Fruit fly (Drosophila melanogaster) whole organism: Measurements from ENCODE around the gene Mct1.
A peak's percentile ranks its signal among the peaks of the same experiment; 100 is the strongest.

ENCODE experiments used
- CG8478 ChIP-seq: fragments of >200 bp; optimal IDR thresholded peaks from 2 replicates; lab custom pipeline; 2018; ENCODE audit warnings: inconsistent platforms
- Dll ChIP-seq: fragments of >200 bp; optimal IDR thresholded peaks from 2 replicates; lab custom pipeline; 2017
- EcR ChIP-seq, 2 experiments: fragments of >200 bp; optimal IDR thresholded peaks; 2 replicates each; lab custom pipeline; 2017; ENCODE audit warnings: missing biosample characterization in 2 of 2, missing genetic modification characterization in 2 of 2, missing genetic modification reagents in 2 of 2
- pan ChIP-seq: fragments of >200 bp; optimal IDR thresholded peaks from 2 replicates; lab custom pipeline; 2017
- psq ChIP-seq: fragments of >200 bp; optimal IDR thresholded peaks from 2 replicates; lab custom pipeline; 2017
- usp ChIP-seq: fragments of >200 bp; optimal IDR thresholded peaks from 2 replicates; lab custom pipeline; 2017; ENCODE audit warnings: missing biosample characterization, missing genetic modification characterization, mixed read lengths

Gene Mct1

dm6 chrX:2194208-2195094, 5.5 kb downstream of the Mct1 start:
- TF ChIP-seq usp (GFP tag; lab: Kevin White, UChicago) = no peak
- peak; percentile 87 for TF ChIP-seq Dll (lab: Kevin White, UChicago)

- no peak for TF ChIP-seq CG8478
- no peak for TF ChIP-seq EcR (GFP tag; optimal IDR thresholded peaks at IDR 0.05; lab: Kevin White, UChicago)
- no peak for TF ChIP-seq Dll (lab: Kevin White, UChicago)
- TF ChIP-seq pan = no peak
- no peak for TF ChIP-seq usp (GFP tag; lab: Kevin White, UChicago)
Observed at dm6 chrX:2196086-2196732, 7.2 kb downstream of the Mct1 start.

- TF ChIP-seq EcR (GFP tag; optimal IDR thresholded peaks at IDR 0.05; lab: Kevin White, UChicago) (no peak), Dll (lab: Kevin White, UChicago) (no peak), CG8478 (no peak), usp (GFP tag; lab: Kevin White, UChicago) (no peak), pan (no peak), psq (lab: Kevin White, UChicago) (no peak)
Observed at dm6 chrX:2197414-2198271, 8.7 kb downstream of the Mct1 start.

dm6 chrX:2198272-2198571, 9.2 kb downstream of the Mct1 start:
- TF ChIP-seq Dll (lab: Kevin White, UChicago) = no peak
- no peak for TF ChIP-seq psq (lab: Kevin White, UChicago)
- TF ChIP-seq CG8478 = no peak
- no peak for TF ChIP-seq usp (GFP tag; lab: Kevin White, UChicago)
- no peak for TF ChIP-seq EcR (GFP tag; optimal IDR thresholded peaks at IDR 0.05; lab: Kevin White, UChicago)
- TF ChIP-seq pan = no peak

dm6 chrX:2199303-2199702, 10.3 kb downstream of the Mct1 start:
- TF ChIP-seq pan (no peak), CG8478 (no peak), psq (lab: Kevin White, UChicago) (no peak), usp (GFP tag; lab: Kevin White, UChicago) (no peak), EcR (GFP tag; optimal IDR thresholded peaks at IDR 0.05; lab: Kevin White, UChicago) (no peak), Dll (lab: Kevin White, UChicago) (no peak)

- TF ChIP-seq CG8478 (no peak), Dll (lab: Kevin White, UChicago) (no peak), usp (GFP tag; lab: Kevin White, UChicago) (no peak), EcR (GFP tag; optimal IDR thresholded peaks at IDR 0.05; lab: Kevin White, UChicago) (no peak), pan (no peak), psq (lab: Kevin White, UChicago) (no peak)
Observed at dm6 chrX:2203766-2204165, 14.8 kb downstream of the Mct1 start, which contains the start of gene FarO. Gene FarO, minus strand, starts transcription at chrX:2203866.

dm6 chrX:2208641-2209241, 19.8 kb downstream of the Mct1 start:
- TF ChIP-seq CG8478 = no peak
- TF ChIP-seq psq (lab: Kevin White, UChicago) = no peak
- TF ChIP-seq pan = no peak
- TF ChIP-seq EcR (GFP tag; optimal IDR thresholded peaks at IDR 0.05; lab: Kevin White, UChicago) = no peak
- no peak for TF ChIP-seq usp (GFP tag; lab: Kevin White, UChicago)
- TF ChIP-seq Dll (lab: Kevin White, UChicago) = no peak

- no peak for TF ChIP-seq EcR (GFP tag; optimal IDR thresholded peaks at IDR 0.05; lab: Kevin White, UChicago)
- TF ChIP-seq usp (GFP tag; lab: Kevin White, UChicago) = no peak
- no peak for TF ChIP-seq psq (lab: Kevin White, UChicago)
- TF ChIP-seq CG8478 = no peak
- TF ChIP-seq pan = no peak
- no peak for TF ChIP-seq Dll (lab: Kevin White, UChicago)
Observed at dm6 chrX:2212327-2212820, 23.4 kb downstream of the Mct1 start.

dm6 chrX:2213759-2214406, 24.9 kb downstream of the Mct1 start, which contains the start of gene SmydA-8:
Gene SmydA-8, minus strand, starts transcription at chrX:2213809.
- TF ChIP-seq EcR (GFP tag; optimal IDR thresholded peaks at IDR 0.05; lab: Kevin White, UChicago) = no peak
- no peak for TF ChIP-seq CG8478
- TF ChIP-seq usp (GFP tag; lab: Kevin White, UChicago) = no peak
- no peak for TF ChIP-seq Dll (lab: Kevin White, UChicago)
- no peak for TF ChIP-seq pan
- TF ChIP-seq psq (lab: Kevin White, UChicago) = no peak

- TF ChIP-seq psq (lab: Kevin White, UChicago) (no peak), Dll (lab: Kevin White, UChicago) (no peak), CG8478 (no peak), EcR (GFP tag; optimal IDR thresholded peaks at IDR 0.05; lab: Kevin White, UChicago) (no peak), pan (no peak), usp (GFP tag; lab: Kevin White, UChicago) (no peak)
Observed at dm6 chrX:2218455-2218854, 29.5 kb downstream of the Mct1 start.
